Worm (Caenorhabditis elegans) whole organism, mixed stage, embryonic: ENCODE results near the gene C14E2.5.

Experiments
- M03D4.4 ChIP-seq: sonication (generic microtip); optimal IDR thresholded peaks from 2 replicates; lab custom pipeline; 2017; ENCODE audit warnings: mild to moderate bottlenecking, missing genetic modification characterization, missing compliant biosample characterization
- bed-3 ChIP-seq: fragments of 200-800 bp; sonication (Bioruptor generic); optimal IDR thresholded peaks from 3 replicates; lab custom pipeline; 2018; ENCODE audit warnings: mild to moderate bottlenecking, missing genetic modification characterization, moderate library complexity, missing compliant biosample characterization
- blmp-1 ChIP-seq: fragments of 150-350 bp; optimal IDR thresholded peaks from 2 replicates; lab custom pipeline; 2014; ENCODE audit warnings: missing biosample characterization, missing genetic modification characterization
- ceh-39 ChIP-seq: fragments of 150-350 bp; optimal IDR thresholded peaks from 2 replicates; lab custom pipeline; 2014; ENCODE audit warnings: missing biosample characterization, missing genetic modification characterization
- ceh-43 ChIP-seq: fragments of 200-800 bp; sonication (Bioruptor generic); optimal IDR thresholded peaks from 2 replicates; lab custom pipeline; 2018; ENCODE audit warnings: mild to moderate bottlenecking, missing genetic modification characterization, moderate library complexity, missing compliant biosample characterization
- ceh-83 ChIP-seq: fragments of 200-800 bp; sonication (Bioruptor generic); optimal IDR thresholded peaks from 2 replicates; lab custom pipeline; 2018; ENCODE audit warnings: mild to moderate bottlenecking, missing genetic modification characterization, missing compliant biosample characterization
- ces-1 ChIP-seq: fragments of 150-350 bp; optimal IDR thresholded peaks from 2 replicates; lab custom pipeline; 2014; ENCODE audit warnings: missing biosample characterization, missing genetic modification reagents, missing genetic modification characterization
- cnd-1 ChIP-seq: fragments of 200-800 bp; sonication (Bioruptor generic); optimal IDR thresholded peaks from 2 replicates; lab custom pipeline; 2018; ENCODE audit warnings: mild to moderate bottlenecking, missing genetic modification characterization, missing compliant biosample characterization
- drap-1 ChIP-seq: fragments of 200-800 bp; sonication (Bioruptor generic); optimal IDR thresholded peaks from 3 replicates; lab custom pipeline; 2018; ENCODE audit warnings: mild to moderate bottlenecking, missing genetic modification characterization, missing compliant biosample characterization
- elt-1 ChIP-seq: sonication (generic microtip); optimal IDR thresholded peaks from 2 replicates; lab custom pipeline; 2017; ENCODE audit warnings: missing genetic modification characterization, mild to moderate bottlenecking, missing compliant biosample characterization, antibody characterized with exemption, moderate library complexity, borderline replicate concordance; ENCODE audit not compliant: insufficient read depth
- elt-3 ChIP-seq: fragments of 150-350 bp; optimal IDR thresholded peaks from 2 replicates; lab custom pipeline; 2014; ENCODE audit warnings: missing biosample characterization, missing genetic modification characterization
- flh-1 ChIP-seq: fragments of 200-800 bp; sonication (Bioruptor generic); optimal IDR thresholded peaks from 2 replicates; lab custom pipeline; 2018; ENCODE audit warnings: mild to moderate bottlenecking, missing genetic modification characterization, moderate library complexity, missing compliant biosample characterization
- ham-2 ChIP-seq: fragments of 200-800 bp; sonication (Bioruptor generic); optimal IDR thresholded peaks from 2 replicates; lab custom pipeline; 2018; ENCODE audit warnings: mild to moderate bottlenecking, missing genetic modification characterization, missing compliant biosample characterization
- hlh-1 ChIP-seq: fragments of 150-350 bp; optimal IDR thresholded peaks from 2 replicates; lab custom pipeline; 2014; ENCODE audit warnings: missing biosample characterization, missing genetic modification reagents, missing genetic modification characterization
- lin-13 ChIP-seq: fragments of 150-350 bp; optimal IDR thresholded peaks from 2 replicates; lab custom pipeline; 2014; ENCODE audit warnings: missing biosample characterization, missing genetic modification characterization
- lin-32 ChIP-seq: fragments of 200-800 bp; sonication (Bioruptor generic); optimal IDR thresholded peaks from 2 replicates; lab custom pipeline; 2018; ENCODE audit warnings: mild to moderate bottlenecking, missing genetic modification characterization, missing compliant biosample characterization
- lsy-2 ChIP-seq: fragments of 150-350 bp; optimal IDR thresholded peaks from 2 replicates; lab custom pipeline; 2014; ENCODE audit warnings: missing biosample characterization, missing genetic modification characterization
- mab-5 ChIP-seq: fragments of 150-350 bp; optimal IDR thresholded peaks from 2 replicates; lab custom pipeline; 2014; ENCODE audit warnings: missing biosample characterization, missing genetic modification characterization
- mep-1 ChIP-seq: fragments of 150-350 bp; optimal IDR thresholded peaks from 2 replicates; lab custom pipeline; 2017; ENCODE audit warnings: missing biosample characterization, missing genetic modification reagents, missing genetic modification characterization, inconsistent platforms
- mls-2 ChIP-seq: sonication (generic microtip); optimal IDR thresholded peaks from 2 replicates; lab custom pipeline; 2016; ENCODE audit warnings: mild to moderate bottlenecking, missing genetic modification characterization, moderate library complexity, missing compliant biosample characterization
- nhr-12 ChIP-seq: fragments of 150-350 bp; optimal IDR thresholded peaks from 2 replicates; lab custom pipeline; 2014; ENCODE audit warnings: missing biosample characterization, missing genetic modification characterization
- nhr-2 ChIP-seq: fragments of 150-350 bp; optimal IDR thresholded peaks from 2 replicates; lab custom pipeline; 2014; ENCODE audit warnings: missing biosample characterization, missing genetic modification characterization
- nhr-237 ChIP-seq: fragments of 150-350 bp; optimal IDR thresholded peaks from 2 replicates; lab custom pipeline; 2014; ENCODE audit warnings: missing biosample characterization, missing genetic modification characterization
- nhr-28 ChIP-seq: fragments of 150-350 bp; optimal IDR thresholded peaks from 2 replicates; lab custom pipeline; 2014; ENCODE audit warnings: missing biosample characterization, missing genetic modification characterization
- nhr-76 ChIP-seq: sonication (generic microtip); optimal IDR thresholded peaks from 2 replicates; lab custom pipeline; 2017; ENCODE audit warnings: missing biosample characterization, missing genetic modification characterization
- pha-4 ChIP-seq: fragments of 150-350 bp; optimal IDR thresholded peaks from 2 replicates; lab custom pipeline; 2018; ENCODE audit warnings: missing biosample characterization, missing genetic modification reagents, missing genetic modification characterization
- sem-2 ChIP-seq: fragments of 200-800 bp; sonication (Bioruptor generic); optimal IDR thresholded peaks from 2 replicates; lab custom pipeline; 2018; ENCODE audit warnings: mild to moderate bottlenecking, missing genetic modification characterization, missing compliant biosample characterization
- snpc-4 ChIP-seq: fragments of 150-350 bp; optimal IDR thresholded peaks from 2 replicates; lab custom pipeline; 2014; ENCODE audit warnings: missing biosample characterization, missing genetic modification characterization
- sptf-1 ChIP-seq: sonication (generic microtip); optimal IDR thresholded peaks from 2 replicates; lab custom pipeline; 2017; ENCODE audit warnings: mild to moderate bottlenecking, missing genetic modification characterization, moderate library complexity, missing compliant biosample characterization
- tbx-8 ChIP-seq: fragments of 200-800 bp; sonication (Bioruptor generic); optimal IDR thresholded peaks from 2 replicates; lab custom pipeline; 2018; ENCODE audit warnings: mild to moderate bottlenecking, missing genetic modification characterization, moderate library complexity, missing compliant biosample characterization
- unc-120 ChIP-seq: sonication (generic microtip); optimal IDR thresholded peaks from 2 replicates; lab custom pipeline; 2017; ENCODE audit warnings: missing genetic modification characterization, missing compliant biosample characterization; ENCODE audit not compliant: poor library complexity, severe bottlenecking
- unc-39 ChIP-seq: fragments of 150-350 bp; optimal IDR thresholded peaks from 2 replicates; lab custom pipeline; 2014; ENCODE audit warnings: missing biosample characterization, missing genetic modification characterization
- unc-62 ChIP-seq: fragments of 150-350 bp; optimal IDR thresholded peaks from 2 replicates; lab custom pipeline; 2014; ENCODE audit warnings: missing biosample characterization, missing genetic modification reagents, missing genetic modification characterization
- zip-8 ChIP-seq: fragments of 150-350 bp; optimal IDR thresholded peaks from 2 replicates; lab custom pipeline; 2014; ENCODE audit warnings: missing biosample characterization, missing genetic modification characterization
- ztf-11 ChIP-seq: fragments of 150-350 bp; optimal IDR thresholded peaks from 2 replicates; lab custom pipeline; 2014; ENCODE audit warnings: missing biosample characterization, missing genetic modification characterization

The C14E2.5 gene

DNA sequence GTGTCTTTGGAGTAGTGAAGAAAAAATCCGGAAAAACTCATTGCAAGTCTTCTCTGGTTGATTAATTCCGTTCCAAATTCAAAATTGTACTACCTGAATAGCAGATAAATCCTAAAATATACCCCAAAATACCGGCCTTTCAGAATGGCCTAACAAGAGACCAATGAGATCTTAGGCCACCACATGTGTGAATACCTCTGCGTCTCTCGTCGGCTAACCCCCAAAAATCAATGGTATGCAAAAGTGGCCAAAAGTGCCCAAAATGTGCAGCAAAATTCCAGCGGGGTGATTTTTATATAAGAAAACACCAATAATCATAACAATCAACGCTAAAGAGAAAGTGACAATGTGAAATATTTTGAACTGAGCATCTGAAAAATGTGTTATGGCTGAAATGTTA is 28.5 kb upstream of the C14E2.5 start, which contains the start of gene T26C11.9:
TSS of gene T26C11.9 (minus strand) at position 254 of the 400 bp plus-strand sequence.
- peak; percentile 4 for TF ChIP-seq unc-120 (tag; lab: Kevin White, UChicago)
- no peak for TF ChIP-seq ceh-43
- TF ChIP-seq ztf-11 (tag; lab: Kevin White, UChicago), result no peak
- TF ChIP-seq ces-1, result peak; percentile 17

DNA sequence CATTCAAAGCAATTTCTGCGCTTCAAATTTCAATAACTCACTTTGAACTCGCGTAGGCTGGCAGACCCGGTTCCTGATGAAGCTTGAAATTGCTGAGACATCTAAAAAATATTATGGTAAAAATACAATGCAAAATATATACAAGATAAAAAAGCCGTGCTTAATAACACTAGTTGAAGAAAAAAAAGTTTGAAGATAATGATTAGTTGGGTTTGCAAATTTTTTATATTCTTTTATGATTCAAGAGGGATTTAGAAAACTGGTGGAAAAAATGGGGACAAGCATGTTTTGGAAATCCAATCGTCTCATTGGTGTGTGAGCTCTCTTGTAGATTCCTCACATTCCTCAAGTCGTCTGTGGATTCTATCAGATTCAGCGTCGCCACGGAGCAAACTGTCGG is 27.5 kb upstream of the C14E2.5 start, which contains the start of gene ceh-21:
TSS of gene ceh-21 (minus strand) at position 101 of the 400 bp plus-strand sequence.
- TF ChIP-seq bed-3 (GFP tag; lab: Kevin White, UChicago) (no peak), mls-2 (tag; lab: Kevin White, UChicago) (no peak)

DNA sequence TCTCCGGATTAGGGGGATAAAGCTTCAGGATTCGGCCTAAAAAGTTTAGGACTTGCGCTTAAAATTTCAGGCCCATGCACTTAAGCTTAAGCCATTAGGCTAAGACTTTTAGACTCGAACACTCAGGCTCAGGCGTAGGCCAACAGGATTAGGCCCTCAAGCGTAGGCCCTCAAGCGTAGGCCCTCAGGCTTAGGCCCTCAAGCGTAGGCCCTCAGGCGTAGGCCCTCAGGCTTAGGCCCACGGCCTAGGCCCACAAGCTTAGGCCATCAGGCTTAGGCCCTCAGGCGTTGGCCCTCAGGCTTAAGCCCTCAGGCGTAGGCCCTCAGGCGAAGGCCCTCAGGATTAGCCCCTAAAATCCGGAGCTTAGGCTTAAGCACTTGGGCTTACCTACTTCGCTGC is 25.4 kb upstream of the C14E2.5 start:
- TF ChIP-seq sptf-1 (tag; lab: Kevin White, UChicago) (peak; percentile 46), ceh-43 (no peak), elt-1 (no peak)

DNA sequence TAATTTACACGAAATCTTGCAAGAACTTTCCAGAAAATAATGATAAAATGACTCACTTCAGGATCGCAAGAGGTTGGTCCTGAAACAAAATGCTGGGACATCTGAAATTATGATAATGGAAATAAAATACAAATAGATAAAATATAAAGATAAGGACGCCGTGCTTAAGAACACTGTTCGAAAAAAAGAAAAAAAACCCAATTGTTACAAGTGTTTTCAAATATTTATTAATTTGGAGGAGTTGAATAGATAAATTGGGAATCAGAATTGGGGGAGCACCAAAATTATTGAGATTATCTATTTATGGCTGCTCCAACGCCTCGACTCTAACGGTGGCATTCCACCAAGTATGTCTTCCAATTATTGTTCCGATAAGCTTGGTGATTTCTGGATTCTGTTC is 23.4 kb upstream of the C14E2.5 start, which contains the start of gene ceh-41:
TSS of gene ceh-41 (minus strand) at position 101 of the 400 bp plus-strand sequence.
- no peak for TF ChIP-seq lin-13 (tag; lab: Kevin White, UChicago)
- TF ChIP-seq drap-1 (GFP tag; lab: Kevin White, UChicago), result no peak

DNA sequence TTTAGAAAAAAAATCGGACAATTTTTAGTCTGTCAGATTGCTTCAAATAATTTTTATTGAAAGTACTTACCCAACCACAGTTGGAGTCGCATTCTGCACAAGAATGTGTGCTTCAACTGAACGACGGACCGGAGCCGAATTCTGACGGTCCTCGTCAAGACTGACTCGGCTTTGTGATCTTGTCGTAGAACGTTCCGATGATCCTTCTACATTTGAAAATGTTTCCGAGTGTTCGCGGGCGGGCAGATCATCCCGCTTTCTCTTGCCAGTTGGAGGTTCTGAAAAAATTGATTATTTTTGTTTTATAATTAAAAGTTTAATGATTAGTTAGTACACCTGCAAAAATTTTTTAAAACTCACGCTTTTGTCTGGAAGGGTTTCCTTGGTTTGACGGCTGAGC is 22.5 kb upstream of the C14E2.5 start:
- TF ChIP-seq sptf-1 (tag; lab: Kevin White, UChicago) (no peak), unc-39 (tag; lab: Kevin White, UChicago) (no peak)

DNA sequence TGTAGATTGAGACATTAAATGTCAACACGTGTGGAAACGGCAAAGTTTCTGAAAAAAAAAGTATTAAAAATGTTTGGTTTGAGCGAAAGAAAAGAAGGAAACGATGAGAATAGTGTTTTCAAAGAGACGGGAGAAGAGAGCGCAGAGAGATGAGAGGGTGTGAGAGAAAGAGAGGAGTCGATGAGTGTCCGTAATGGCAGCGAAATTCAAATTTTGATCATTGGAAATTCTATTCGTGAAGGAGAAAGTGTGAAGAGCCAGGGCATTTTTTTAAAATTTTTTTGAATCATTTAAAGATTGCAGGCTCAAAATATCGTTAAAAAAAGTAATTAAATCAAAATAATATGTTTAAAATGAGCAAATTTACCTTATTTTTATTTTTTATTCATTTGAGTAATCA is 20.4 kb upstream of the C14E2.5 start, which contains the start of gene T26C11.4:
TSS of gene T26C11.4 (minus strand) at position 54 of the 400 bp plus-strand sequence.
- TF ChIP-seq ceh-43 (no peak), ceh-39 (peak; percentile 67), ces-1 (peak; percentile 15), lsy-2 (no peak), lin-32 (GFP tag; lab: Kevin White, UChicago) (no peak), mep-1 (peak; percentile 5), unc-62 (GFP tag; lab: Kevin White, UChicago) (no peak), pha-4 (tag; lab: Kevin White, UChicago) (peak; percentile 3), sem-2 (GFP tag; lab: Kevin White, UChicago) (no peak)

DNA sequence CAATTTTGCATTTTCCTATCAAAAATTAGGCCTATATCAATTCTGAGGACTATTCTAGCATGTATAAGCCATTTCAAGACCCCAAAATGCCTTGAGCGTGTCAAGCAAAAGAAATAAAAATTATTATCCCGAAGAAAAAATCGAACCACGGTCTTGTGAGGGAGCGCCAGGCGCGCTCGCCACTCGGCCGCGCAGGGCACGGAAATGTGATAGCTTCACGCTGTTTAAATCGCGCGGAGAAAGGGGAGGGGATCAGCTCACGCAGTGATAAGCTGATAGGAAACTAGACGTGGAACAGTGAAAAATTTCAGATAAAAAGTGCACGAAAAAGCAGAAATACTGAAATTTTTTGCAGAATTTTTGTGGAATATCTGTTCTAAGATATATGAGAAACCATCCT is 12.6 kb upstream of the C14E2.5 start:
- no peak for TF ChIP-seq ceh-39
- no peak for TF ChIP-seq zip-8 (tag; lab: Kevin White, UChicago)
- peak; percentile 6 for TF ChIP-seq hlh-1 (tag; lab: Kevin White, UChicago)
- no peak for TF ChIP-seq snpc-4 (tag; lab: Kevin White, UChicago)
- peak; percentile 77 for TF ChIP-seq M03D4.4 (tag; lab: Kevin White, UChicago)
- peak; percentile 59 for TF ChIP-seq mls-2 (tag; lab: Kevin White, UChicago)
- peak; percentile 8 for TF ChIP-seq tbx-8
- no peak for TF ChIP-seq nhr-28 (tag; lab: Kevin White, UChicago)
- no peak for TF ChIP-seq lin-13 (tag; lab: Kevin White, UChicago)
- TF ChIP-seq ceh-83 (GFP tag; lab: Kevin White, UChicago), result peak; percentile 75
- no peak for TF ChIP-seq ces-1
- TF ChIP-seq ztf-11 (tag; lab: Kevin White, UChicago), result no peak
- TF ChIP-seq cnd-1 (tag; lab: Kevin White, UChicago), result peak; percentile 73
- TF ChIP-seq unc-62 (GFP tag; lab: Kevin White, UChicago), result no peak
- TF ChIP-seq flh-1 (GFP tag; lab: Kevin White, UChicago), result peak; percentile 2
- TF ChIP-seq pha-4 (tag; lab: Kevin White, UChicago), result no peak
- TF ChIP-seq nhr-237, result no peak
- TF ChIP-seq ham-2 (GFP tag; lab: Kevin White, UChicago), result peak; percentile 62
- peak; percentile 46 for TF ChIP-seq sem-2 (GFP tag; lab: Kevin White, UChicago)
- no peak for TF ChIP-seq mep-1
- TF ChIP-seq nhr-76 (tag; lab: Kevin White, UChicago), result no peak
- peak; percentile 33 for TF ChIP-seq unc-120 (tag; lab: Kevin White, UChicago)
- peak; percentile 65 for TF ChIP-seq ceh-43
- TF ChIP-seq drap-1 (GFP tag; lab: Kevin White, UChicago), result peak; percentile 77
- TF ChIP-seq mab-5, result no peak
- peak; percentile 86 for TF ChIP-seq sptf-1 (tag; lab: Kevin White, UChicago)
- no peak for TF ChIP-seq nhr-2 (tag; lab: Kevin White, UChicago)
- TF ChIP-seq lsy-2, result no peak
- TF ChIP-seq nhr-12 (tag; lab: Kevin White, UChicago), result no peak
- TF ChIP-seq lin-32 (GFP tag; lab: Kevin White, UChicago), result peak; percentile 66
- TF ChIP-seq elt-3 (tag; lab: Kevin White, UChicago), result no peak
- no peak for TF ChIP-seq unc-39 (tag; lab: Kevin White, UChicago)
- peak; percentile 64 for TF ChIP-seq bed-3 (GFP tag; lab: Kevin White, UChicago)
- TF ChIP-seq blmp-1 (tag; lab: Kevin White, UChicago), result no peak
- no peak for TF ChIP-seq elt-1
- TF ChIP-seq, all 35 proteins: peak for 15
